Worm (Caenorhabditis elegans) whole organism, L2 larva: ENCODE data around the gene sri-25.

Experiments used
- C34F6.9 ChIP-seq: fragments of 150-350 bp; optimal IDR thresholded peaks from 2 replicates; lab custom pipeline; 2014; ENCODE audit warnings: missing biosample characterization, missing genetic modification characterization
- F13H6.1 ChIP-seq: sonication (generic microtip); optimal IDR thresholded peaks from 2 replicates; lab custom pipeline; 2016; ENCODE audit warnings: missing genetic modification characterization, missing compliant biosample characterization
- R02D3.7 ChIP-seq: fragments of 150-350 bp; optimal IDR thresholded peaks from 2 replicates; lab custom pipeline; 2014; ENCODE audit warnings: missing biosample characterization, missing genetic modification characterization
- Y55F3AM.14 ChIP-seq: fragments of 200-800 bp; sonication (Bioruptor generic); optimal IDR thresholded peaks from 2 replicates; lab custom pipeline; 2018; ENCODE audit warnings: mild to moderate bottlenecking, missing genetic modification characterization, missing compliant biosample characterization
- ZK546.5 ChIP-seq: sonication (generic microtip); optimal IDR thresholded peaks from 2 replicates; lab custom pipeline; 2017; ENCODE audit warnings: missing biosample characterization, missing genetic modification characterization
- alr-1 ChIP-seq: fragments of 150-350 bp; optimal IDR thresholded peaks from 2 replicates; lab custom pipeline; 2014; ENCODE audit warnings: missing biosample characterization, missing genetic modification characterization
- aly-2 ChIP-seq: fragments of 150-350 bp; optimal IDR thresholded peaks from 2 replicates; lab custom pipeline; 2014; ENCODE audit warnings: missing biosample characterization, missing genetic modification characterization
- ama-1 ChIP-seq: fragments of 150-350 bp; optimal IDR thresholded peaks from 2 replicates; lab custom pipeline; 2018; ENCODE audit warnings: inconsistent platforms
- blmp-1 ChIP-seq: sonication (generic microtip); optimal IDR thresholded peaks from 2 replicates; lab custom pipeline; 2017; ENCODE audit warnings: missing genetic modification characterization, mild to moderate bottlenecking, missing compliant biosample characterization, antibody characterized with exemption, moderate library complexity; ENCODE audit not compliant: insufficient read depth
- ceh-16 ChIP-seq: fragments of 150-350 bp; optimal IDR thresholded peaks from 2 replicates; lab custom pipeline; 2014; ENCODE audit warnings: missing biosample characterization, missing genetic modification characterization
- ceh-82 ChIP-seq: fragments of 150-350 bp; optimal IDR thresholded peaks from 2 replicates; lab custom pipeline; 2014; ENCODE audit warnings: missing biosample characterization, missing genetic modification characterization
- crh-2 ChIP-seq: sonication (generic microtip); optimal IDR thresholded peaks from 2 replicates; lab custom pipeline; 2017; ENCODE audit warnings: missing biosample characterization, missing genetic modification characterization
- dmd-4 ChIP-seq: sonication (generic microtip); optimal IDR thresholded peaks from 2 replicates; lab custom pipeline; 2017; ENCODE audit warnings: missing biosample characterization, missing genetic modification characterization
- egl-27 ChIP-seq: sonication (generic microtip); optimal IDR thresholded peaks from 3 replicates; lab custom pipeline; 2017; ENCODE audit warnings: missing biosample characterization, missing genetic modification reagents, missing genetic modification characterization
- elt-1 ChIP-seq: fragments of 150-350 bp; optimal IDR thresholded peaks from 2 replicates; lab custom pipeline; 2014; ENCODE audit warnings: missing biosample characterization, missing genetic modification characterization
- elt-3 ChIP-seq: sonication (generic microtip); optimal IDR thresholded peaks from 2 replicates; lab custom pipeline; 2017; ENCODE audit warnings: missing biosample characterization, missing genetic modification characterization
- fos-1 ChIP-seq: fragments of 150-350 bp; optimal IDR thresholded peaks from 2 replicates; lab custom pipeline; 2014; ENCODE audit warnings: missing biosample characterization, missing genetic modification characterization
- gmeb-1 ChIP-seq: fragments of 150-350 bp; optimal IDR thresholded peaks from 2 replicates; lab custom pipeline; 2014; ENCODE audit warnings: missing biosample characterization, missing genetic modification characterization
- lin-11 ChIP-seq: fragments of 150-350 bp; sonication (generic microtip); optimal IDR thresholded peaks from 2 replicates; lab custom pipeline; 2014; ENCODE audit warnings: missing biosample characterization, missing genetic modification characterization, inconsistent platforms, mixed read lengths
- lin-13 ChIP-seq: fragments of 150-350 bp; optimal IDR thresholded peaks from 2 replicates; lab custom pipeline; 2014; ENCODE audit warnings: missing biosample characterization, missing genetic modification reagents, missing genetic modification characterization
- lin-39 ChIP-seq: fragments of 150-350 bp; optimal IDR thresholded peaks from 2 replicates; lab custom pipeline; 2014; ENCODE audit warnings: missing biosample characterization, missing genetic modification reagents, missing genetic modification characterization
- lsy-2 ChIP-seq, 2 experiments: fragments of 150-350 bp in 1 of 2; sonication (generic microtip) in 1 of 2; optimal IDR thresholded peaks; 2 replicates each; lab custom pipeline; 2014 to 2017; ENCODE audit warnings: missing biosample characterization in 2 of 2, missing genetic modification characterization in 2 of 2
- mab-5 ChIP-seq: fragments of 150-350 bp; optimal IDR thresholded peaks from 2 replicates; lab custom pipeline; 2014; ENCODE audit warnings: missing biosample characterization, missing genetic modification characterization
- mbf-1 ChIP-seq: sonication (generic microtip); optimal IDR thresholded peaks from 2 replicates; lab custom pipeline; 2017; ENCODE audit warnings: missing biosample characterization, missing genetic modification characterization
- mdl-1 ChIP-seq, 2 experiments: fragments of 150-350 bp in 1 of 2; sonication (generic microtip) in 1 of 2; optimal IDR thresholded peaks; 2 replicates each; lab custom pipeline; 2017; ENCODE audit warnings: missing biosample characterization in 2 of 2, missing genetic modification characterization in 2 of 2
- nhr-10 ChIP-seq: sonication (generic microtip); optimal IDR thresholded peaks from 2 replicates; lab custom pipeline; 2017; ENCODE audit warnings: missing biosample characterization, missing genetic modification characterization
- nhr-11 ChIP-seq: fragments of 150-350 bp; optimal IDR thresholded peaks from 2 replicates; lab custom pipeline; 2014; ENCODE audit warnings: missing biosample characterization, missing genetic modification characterization
- nhr-12 ChIP-seq: fragments of 150-350 bp; optimal IDR thresholded peaks from 2 replicates; lab custom pipeline; 2014; ENCODE audit warnings: missing biosample characterization, missing genetic modification characterization
- nhr-129 ChIP-seq: fragments of 150-350 bp; optimal IDR thresholded peaks from 2 replicates; lab custom pipeline; 2014; ENCODE audit warnings: missing biosample characterization, missing genetic modification characterization
- nhr-21 ChIP-seq: fragments of 150-350 bp; optimal IDR thresholded peaks from 2 replicates; lab custom pipeline; 2014; ENCODE audit warnings: missing biosample characterization, missing genetic modification characterization
- nhr-23 ChIP-seq: fragments of 150-350 bp; optimal IDR thresholded peaks from 2 replicates; lab custom pipeline; 2014; ENCODE audit warnings: missing biosample characterization, missing genetic modification reagents, missing genetic modification characterization
- nhr-237 ChIP-seq: fragments of 150-350 bp; optimal IDR thresholded peaks from 2 replicates; lab custom pipeline; 2014; ENCODE audit warnings: missing biosample characterization, missing genetic modification characterization
- nhr-25 ChIP-seq: fragments of 150-350 bp; sonication (generic microtip); optimal IDR thresholded peaks from 3 replicates; lab custom pipeline; 2014; ENCODE audit warnings: missing biosample characterization, missing genetic modification characterization
- nhr-6 ChIP-seq: fragments of 150-350 bp; optimal IDR thresholded peaks from 2 replicates; lab custom pipeline; 2014; ENCODE audit warnings: missing biosample characterization, missing genetic modification characterization
- nhr-77 ChIP-seq: fragments of 150-350 bp; optimal IDR thresholded peaks from 2 replicates; lab custom pipeline; 2014; ENCODE audit warnings: missing biosample characterization, missing genetic modification characterization
- peb-1 ChIP-seq: fragments of 150-350 bp; optimal IDR thresholded peaks from 2 replicates; lab custom pipeline; 2014; ENCODE audit warnings: missing biosample characterization, missing genetic modification characterization
- sem-4 ChIP-seq: fragments of 150-350 bp; optimal IDR thresholded peaks from 2 replicates; lab custom pipeline; 2014; ENCODE audit warnings: missing biosample characterization, missing genetic modification reagents, missing genetic modification characterization
- skn-1 ChIP-seq: sonication (generic microtip); optimal IDR thresholded peaks from 2 replicates; lab custom pipeline; 2017; ENCODE audit warnings: missing biosample characterization, missing genetic modification characterization
- sma-3 ChIP-seq: sonication (generic microtip); optimal IDR thresholded peaks from 2 replicates; lab custom pipeline; 2016; ENCODE audit warnings: missing genetic modification reagents, missing genetic modification characterization, missing compliant biosample characterization
- sma-9 ChIP-seq, 2 experiments: fragments of 150-350 bp in 1 of 2; sonication (generic microtip) in 1 of 2; optimal IDR thresholded peaks; 2 replicates each; lab custom pipeline; 2014 to 2016; ENCODE audit warnings: missing genetic modification characterization in 2 of 2, mild to moderate bottlenecking in 1 of 2, missing biosample characterization in 1 of 2, missing compliant biosample characterization in 1 of 2, missing genetic modification reagents in 1 of 2, moderate library complexity in 1 of 2
- snpc-4 ChIP-seq: fragments of 150-350 bp; optimal IDR thresholded peaks from 2 replicates; lab custom pipeline; 2014; ENCODE audit warnings: missing biosample characterization, missing genetic modification characterization
- unc-39 ChIP-seq: fragments of 150-350 bp; optimal IDR thresholded peaks from 2 replicates; lab custom pipeline; 2014; ENCODE audit warnings: missing biosample characterization, missing genetic modification characterization
- unc-55 ChIP-seq: fragments of 150-350 bp; sonication (generic microtip); optimal IDR thresholded peaks from 3 replicates; lab custom pipeline; 2014; ENCODE audit warnings: missing biosample characterization, missing genetic modification reagents, missing genetic modification characterization
- unc-62 ChIP-seq: fragments of 150-350 bp; optimal IDR thresholded peaks from 2 replicates; lab custom pipeline; 2014; ENCODE audit warnings: missing biosample characterization, missing genetic modification reagents, missing genetic modification characterization
- zag-1 ChIP-seq: fragments of 150-350 bp; optimal IDR thresholded peaks from 2 replicates; lab custom pipeline; 2014; ENCODE audit warnings: missing biosample characterization, missing genetic modification characterization
- ztf-1 ChIP-seq: fragments of 200-800 bp; sonication (Bioruptor generic); conservative IDR thresholded peaks from 2 replicates; pipeline ENCODE4 v1.3.6; 2022; ENCODE audit warnings: missing genetic modification characterization, missing compliant biosample characterization
- ztf-11 ChIP-seq: sonication (generic microtip); optimal IDR thresholded peaks from 2 replicates; lab custom pipeline; 2017; ENCODE audit warnings: missing biosample characterization, missing genetic modification characterization
- ztf-4 ChIP-seq: fragments of 150-350 bp; optimal IDR thresholded peaks from 2 replicates; lab custom pipeline; 2014; ENCODE audit warnings: missing biosample characterization, missing genetic modification characterization

Gene sri-25

DNA sequence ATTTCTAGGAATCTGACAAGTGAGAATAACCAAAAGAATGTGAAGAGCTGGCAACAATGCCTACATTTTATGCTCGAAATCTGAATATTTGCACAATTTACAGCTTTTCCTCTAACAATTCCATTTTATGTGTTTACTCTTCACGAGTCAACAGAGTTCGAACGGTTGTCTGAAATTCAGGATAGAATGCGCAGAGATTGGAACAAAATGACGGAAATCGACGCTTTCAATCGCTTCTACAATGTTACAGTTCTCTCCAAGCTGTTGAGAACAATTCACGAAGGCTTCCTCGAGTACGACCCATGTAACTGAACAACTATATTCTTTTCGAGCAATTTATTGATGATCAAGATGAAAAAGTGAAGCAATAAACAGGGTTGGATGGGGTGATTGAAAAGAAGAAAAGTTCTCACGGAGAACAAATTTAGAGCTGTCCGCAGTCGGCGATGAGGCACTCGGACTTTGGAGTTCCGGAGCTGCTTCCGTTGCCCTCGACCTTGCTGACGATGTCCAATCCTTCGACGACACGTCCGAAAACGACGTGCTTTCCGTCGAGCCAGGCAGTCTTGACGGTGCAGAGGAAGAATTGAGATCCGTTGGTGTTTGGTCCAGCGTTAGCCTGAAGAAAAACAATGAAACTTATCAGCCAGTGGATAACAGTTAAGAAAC is 30.4 kb upstream of the sri-25 start, which contains the start of gene Y75B12B.3:
TSS of gene Y75B12B.3 (minus strand) at position 21 of the 669 bp plus-strand sequence.
- no peak for TF ChIP-seq peb-1 (tag; lab: Kevin White, UChicago)
- peak; percentile 75 for TF ChIP-seq ama-1 (lab: Kevin White, UChicago)
- TF ChIP-seq lsy-2 (tag; optimal IDR thresholded peaks at IDR 0.05; lab: Kevin White, UChicago) = peak in 1 of 2 experiments; percentile 29
- TF ChIP-seq C34F6.9 = no peak
- TF ChIP-seq nhr-12 = no peak
- TF ChIP-seq ztf-11 (tag; lab: Kevin White, UChicago) = no peak

DNA sequence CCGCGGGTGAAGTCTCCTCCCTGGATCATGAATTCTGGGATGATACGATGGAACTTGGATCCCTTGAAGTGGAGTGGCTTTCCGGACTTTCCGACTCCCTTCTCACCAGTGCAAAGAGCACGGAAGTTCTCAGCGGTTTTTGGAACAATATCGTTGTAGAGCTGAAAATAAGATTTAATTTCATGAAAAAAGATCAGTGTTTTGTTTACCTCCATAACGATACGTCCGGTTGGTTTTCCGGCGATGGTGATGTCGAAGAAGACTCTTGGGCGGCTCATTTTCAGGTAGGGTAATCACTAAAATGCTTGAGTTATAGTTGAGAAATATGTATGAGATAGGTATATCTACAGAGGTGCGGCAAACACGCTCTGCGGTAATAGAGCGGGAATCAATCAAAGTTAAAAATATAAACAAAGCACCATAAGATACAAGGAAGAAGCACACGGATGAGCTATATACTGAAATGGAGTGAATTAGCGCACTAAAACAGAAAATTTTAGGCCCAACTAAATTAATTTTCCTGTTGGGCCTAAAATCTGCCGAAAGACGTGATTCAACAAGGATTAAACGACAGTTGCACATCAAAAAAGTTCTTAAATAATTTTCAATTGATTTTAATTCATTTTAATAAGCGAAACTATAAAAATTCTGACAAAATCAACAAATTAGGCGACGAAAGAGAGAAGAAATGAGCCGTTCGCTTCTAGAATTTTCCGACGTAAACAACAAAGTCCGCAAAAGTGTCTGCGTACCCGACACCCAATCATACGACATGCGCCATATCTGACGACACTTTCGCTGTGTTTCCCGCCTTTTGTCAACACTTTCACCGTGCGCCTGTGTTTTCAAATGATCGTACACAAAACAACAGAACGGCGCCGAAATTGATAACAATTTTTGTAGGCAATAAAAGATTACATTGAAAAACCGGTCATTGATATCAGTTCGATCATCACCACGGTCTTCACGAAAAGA is 29.4 kb upstream of the sri-25 start, which contains the start of the genes cyn-7 and bath-36:
TSS of gene cyn-7 (minus strand) at position 296 of the 975 bp plus-strand sequence.
TSS of gene bath-36 (plus strand) at position 806 of the 975 bp plus-strand sequence.
- TF ChIP-seq nhr-25 (tag; lab: Kevin White, UChicago) = peak; percentile 75
- no peak for TF ChIP-seq nhr-77
- no peak for TF ChIP-seq ceh-82 (tag; lab: Kevin White, UChicago)
- peak; percentile 70 for TF ChIP-seq lin-13
- peak; percentile 82 for TF ChIP-seq crh-2 (tag; lab: Kevin White, UChicago)
- TF ChIP-seq nhr-129 (tag; lab: Kevin White, UChicago) = peak; percentile 71
- TF ChIP-seq sma-3 (GFP tag; lab: Kevin White, UChicago) = peak; percentile 88
- TF ChIP-seq blmp-1 = peak; percentile 86
- no peak for TF ChIP-seq unc-62 (GFP tag; lab: Kevin White, UChicago)
- TF ChIP-seq snpc-4 = peak; percentile 28
- TF ChIP-seq nhr-6 (tag; lab: Kevin White, UChicago) = no peak
- no peak for TF ChIP-seq nhr-237 (tag; lab: Kevin White, UChicago)
- TF ChIP-seq ztf-1 = no peak
- peak; percentile 3 for TF ChIP-seq mab-5 (tag; lab: Kevin White, UChicago)
- no peak for TF ChIP-seq ceh-16 (tag; lab: Kevin White, UChicago)
- no peak for TF ChIP-seq ZK546.5 (tag; lab: Kevin White, UChicago)
- peak in 1 of 2 experiments; percentile 18 for TF ChIP-seq mdl-1 (tag; optimal IDR thresholded peaks at IDR 0.05; lab: Kevin White, UChicago)
- TF ChIP-seq nhr-11 (tag; lab: Kevin White, UChicago) = no peak
- no peak for TF ChIP-seq zag-1 (tag; lab: Kevin White, UChicago)
- TF ChIP-seq unc-39 (tag; lab: Kevin White, UChicago) = no peak
- no peak for TF ChIP-seq nhr-10
- TF ChIP-seq ztf-11 (tag; lab: Kevin White, UChicago) = no peak
- TF ChIP-seq ztf-4 (tag; lab: Kevin White, UChicago) = peak; percentile 34
- peak; percentile 9 for TF ChIP-seq R02D3.7
- no peak for TF ChIP-seq Y55F3AM.14 (GFP tag; lab: Kevin White, UChicago)
- TF ChIP-seq unc-55 (GFP tag; lab: Kevin White, UChicago) = peak; percentile 67
- TF ChIP-seq lin-39 (tag; lab: Kevin White, UChicago) = no peak
- peak; percentile 24 for TF ChIP-seq sem-4 (tag; lab: Kevin White, UChicago)
- no peak for TF ChIP-seq elt-1 (tag; lab: Kevin White, UChicago)
- TF ChIP-seq dmd-4 (tag; lab: Kevin White, UChicago) = no peak
- no peak for TF ChIP-seq peb-1 (tag; lab: Kevin White, UChicago)
- TF ChIP-seq skn-1 (tag; lab: Kevin White, UChicago) = no peak
- peak; percentile 71 to 87 for TF ChIP-seq lsy-2 (tag; optimal IDR thresholded peaks at IDR 0.05; lab: Kevin White, UChicago)
- no peak for TF ChIP-seq ama-1 (lab: Kevin White, UChicago)
- no peak for TF ChIP-seq nhr-12
- TF ChIP-seq nhr-21 (tag; lab: Kevin White, UChicago) = peak; percentile 61
- TF ChIP-seq fos-1 (tag; lab: Kevin White, UChicago) = peak; percentile 89
- TF ChIP-seq sma-9 (GFP tag; optimal IDR thresholded peaks at IDR 0.05; lab: Kevin White, UChicago) = peak; percentile 72
- no peak for TF ChIP-seq sma-9 (tag; optimal IDR thresholded peaks at IDR 0.05; lab: Kevin White, UChicago)
- peak; percentile 78 for TF ChIP-seq F13H6.1
- no peak for TF ChIP-seq lin-11 (tag; lab: Kevin White, UChicago)
- TF ChIP-seq egl-27 = peak; percentile 70
- TF ChIP-seq nhr-23 (tag; lab: Kevin White, UChicago) = no peak
- TF ChIP-seq elt-3 (tag; lab: Kevin White, UChicago) = no peak
- TF ChIP-seq mbf-1 (tag; lab: Kevin White, UChicago) = no peak
- peak; percentile 86 for TF ChIP-seq gmeb-1
- TF ChIP-seq aly-2 (tag; lab: Kevin White, UChicago) = no peak
- peak; percentile 86 for TF ChIP-seq C34F6.9
- TF ChIP-seq alr-1 = no peak
